Worm (Caenorhabditis elegans) whole organism, L1 larva: ENCODE results near the gene srz-31.

Source experiments
- elt-3 ChIP-seq, 6 experiments: fragments of 150-350 bp in 1 of 6; sonication (generic microtip); optimal IDR thresholded peaks; 2 replicates each; lab custom pipeline; 2017 to 2018; ENCODE audit warnings: missing biosample characterization in 6 of 6, missing genetic modification characterization in 6 of 6, inconsistent platforms in 1 of 6
- nhr-28 ChIP-seq: fragments of 150-350 bp; optimal IDR thresholded peaks from 2 replicates; lab custom pipeline; 2014; ENCODE audit warnings: missing biosample characterization, missing genetic modification characterization
- skn-1 ChIP-seq: fragments of 150-350 bp; optimal IDR thresholded peaks from 2 replicates; lab custom pipeline; 2014; ENCODE audit warnings: missing biosample characterization, missing genetic modification characterization
- unc-98 ChIP-seq: fragments of 200-800 bp; sonication (Bioruptor generic); IDR thresholded peaks from 2 replicates; pipeline ENCODE4 v1.3.6; 2022; ENCODE audit warnings: missing genetic modification characterization, missing compliant biosample characterization

DNA sequence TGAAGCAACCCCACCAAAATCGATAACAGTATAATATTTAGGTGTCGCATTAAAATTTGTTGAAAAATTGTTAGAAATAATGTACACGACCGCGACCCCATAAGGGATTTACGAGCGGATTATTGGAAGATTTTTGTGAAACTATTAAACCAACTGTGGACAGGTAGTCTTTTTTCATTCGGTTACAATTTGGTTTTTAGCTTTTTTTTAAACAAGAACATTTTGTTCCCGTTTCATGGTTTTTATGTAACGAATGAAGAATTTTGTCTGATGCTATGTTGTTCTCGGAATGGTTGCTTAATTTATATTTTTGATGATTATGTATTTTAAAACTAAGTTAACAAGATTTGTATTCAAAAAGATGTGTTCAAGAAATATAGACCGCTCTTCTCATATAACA, 39.2 kb downstream of the srz-31 start, which contains the start of gene R05A10.3:
- TF ChIP-seq skn-1 (tag; lab: Kevin White, UChicago) (no peak), unc-98 (no peak), nhr-28 (tag; lab: Kevin White, UChicago) (no peak), elt-3 (tag; optimal IDR thresholded peaks at IDR 0.05; lab: Kevin White, UChicago) (no peak)
